6 worm cellular contexts compared by ENCODE assay signal in genomic region chrV:1773120-1773519, ce11.
TF ChIP-seq lines count a peak whose summit lies in the region.

No protein-coding gene starts in this region.

TF ChIP-seq in whole organism, L1 larva, 84 proteins besides CTCF, POLR2A, EP300 and RAD21 (continues in another document):
- no peak for TF ChIP-seq xbp-1 (tag; optimal IDR thresholded peaks at IDR 0.05; lab: Kevin White, UChicago)
- TF ChIP-seq nhr-71 (tag; optimal IDR thresholded peaks at IDR 0.05; lab: Kevin White, UChicago) = peak; percentile 11
- no peak for TF ChIP-seq ztf-4 (tag; optimal IDR thresholded peaks at IDR 0.05; lab: Kevin White, UChicago)
- TF ChIP-seq fkh-4 (tag; optimal IDR thresholded peaks at IDR 0.05; lab: Kevin White, UChicago; ENCODE audit: borderline replicate concordance) = no peak
- peak; percentile 25 for TF ChIP-seq mep-1 (tag; optimal IDR thresholded peaks at IDR 0.05; lab: Kevin White, UChicago)
- peak; percentile 11 to 29 for TF ChIP-seq lsy-2 (tag; optimal IDR thresholded peaks at IDR 0.05; lab: Kevin White, UChicago)
- TF ChIP-seq unc-130 (tag; optimal IDR thresholded peaks at IDR 0.05; lab: Kevin White, UChicago) = peak; percentile 11
- TF ChIP-seq lin-14 (GFP tag; optimal IDR thresholded peaks at IDR 0.05; lab: Kevin White, UChicago) = peak; percentile 18
- TF ChIP-seq irx-1 (tag; optimal IDR thresholded peaks at IDR 0.05; lab: Kevin White, UChicago) = no peak
- TF ChIP-seq snu-23 (GFP tag; optimal IDR thresholded peaks at IDR 0.05; lab: Kevin White, UChicago) = peak; percentile 9
- TF ChIP-seq F16B12.6 (tag; optimal IDR thresholded peaks at IDR 0.05; lab: Kevin White, UChicago) = peak; percentile 83
- TF ChIP-seq efl-1 (optimal IDR thresholded peaks at IDR 0.05; lab: Kevin White, UChicago) = peak; percentile 11 to 30
- peak; percentile 37 to 94 for TF ChIP-seq efl-1 (GFP tag; optimal IDR thresholded peaks at IDR 0.05 in 1 of 2; lab: Kevin White, UChicago)
- TF ChIP-seq dpl-1 (GFP tag; optimal IDR thresholded peaks at IDR 0.05; lab: Kevin White, UChicago) = peak in 2 of 3 experiments; percentile 24 to 35

TF ChIP-seq in whole organism, L2 larva, 48 proteins besides CTCF, POLR2A, EP300 and RAD21:
- TF ChIP-seq sma-3 (GFP tag; optimal IDR thresholded peaks at IDR 0.05; lab: Kevin White, UChicago) (no peak), unc-55 (GFP tag; optimal IDR thresholded peaks at IDR 0.05; lab: Kevin White, UChicago) (peak; percentile 23), crh-2 (tag; optimal IDR thresholded peaks at IDR 0.05; lab: Kevin White, UChicago) (no peak), aly-2 (tag; optimal IDR thresholded peaks at IDR 0.05; lab: Kevin White, UChicago) (no peak), lsy-2 (tag; optimal IDR thresholded peaks at IDR 0.05; lab: Kevin White, UChicago) (peak in 1 of 2 experiments; percentile 45), C34F6.9 (tag; optimal IDR thresholded peaks at IDR 0.05; lab: Kevin White, UChicago) (peak; percentile 10)

TF ChIP-seq in whole organism, L3 larva, 47 proteins besides CTCF, POLR2A, EP300 and RAD21 (continues in another document):
- TF ChIP-seq R02D3.7 (tag; optimal IDR thresholded peaks at IDR 0.05; lab: Kevin White, UChicago) (no peak), elt-2 (tag; optimal IDR thresholded peaks at IDR 0.05; lab: Kevin White, UChicago) (peak; percentile 27), hmg-11 (tag; optimal IDR thresholded peaks at IDR 0.05; lab: Kevin White, UChicago) (peak; percentile 32), nhr-67 (tag; optimal IDR thresholded peaks at IDR 0.05; lab: Kevin White, UChicago) (no peak), fkh-10 (GFP tag; optimal IDR thresholded peaks at IDR 0.05; lab: Kevin White, UChicago) (no peak), unc-62 (GFP tag; optimal IDR thresholded peaks at IDR 0.05; lab: Kevin White, UChicago) (no peak), nhr-11 (tag; optimal IDR thresholded peaks at IDR 0.05; lab: Kevin White, UChicago) (no peak), nfya-1 (tag; optimal IDR thresholded peaks at IDR 0.05; lab: Kevin White, UChicago; ENCODE audit: insufficient read depth) (peak; percentile 22), egl-27 (tag; optimal IDR thresholded peaks at IDR 0.05; lab: Kevin White, UChicago) (no peak), nhr-237 (tag; optimal IDR thresholded peaks at IDR 0.05; lab: Kevin White, UChicago) (no peak), ceh-82 (tag; optimal IDR thresholded peaks at IDR 0.05; lab: Kevin White, UChicago) (no peak), ceh-28 (tag; optimal IDR thresholded peaks at IDR 0.05; lab: Kevin White, UChicago) (no peak), ceh-9 (tag; optimal IDR thresholded peaks at IDR 0.05; lab: Kevin White, UChicago) (no peak), lsy-12 (tag; optimal IDR thresholded peaks at IDR 0.05; lab: Kevin White, UChicago) (no peak), pha-4 (tag; optimal IDR thresholded peaks at IDR 0.05; lab: Kevin White, UChicago) (no peak), aly-2 (tag; optimal IDR thresholded peaks at IDR 0.05; lab: Kevin White, UChicago) (no peak), nhr-25 (tag; optimal IDR thresholded peaks at IDR 0.05; lab: Kevin White, UChicago) (no peak), jun-1 (tag; optimal IDR thresholded peaks at IDR 0.05; lab: Kevin White, UChicago) (no peak), nhr-76 (tag; optimal IDR thresholded peaks at IDR 0.05; lab: Kevin White, UChicago) (no peak)

TF ChIP-seq in whole organism, L4 larva, 104 proteins besides CTCF, POLR2A, EP300 and RAD21:
- TF ChIP-seq ceh-44 (GFP tag; IDR thresholded peaks at IDR 0.05; lab: Robert Waterston, UW) (no peak), aha-1 (tag; lab: Kevin White, UChicago) (peak; percentile 39), nhr-42 (GFP tag; IDR thresholded peaks at IDR 0.05; lab: Robert Waterston, UW) (no peak), lsy-2 (tag; optimal IDR thresholded peaks at IDR 0.05; lab: Kevin White, UChicago) (peak in 1 of 2 experiments; percentile 14), mes-2 (tag; optimal IDR thresholded peaks at IDR 0.05; lab: Kevin White, UChicago; ENCODE audit: poor library complexity, severe bottlenecking) (peak; percentile 18), dve-1 (tag; optimal IDR thresholded peaks at IDR 0.05; lab: Kevin White, UChicago; ENCODE audit: insufficient read depth) (peak; percentile 3), ceh-62 (tag; optimal IDR thresholded peaks at IDR 0.05; lab: Kevin White, UChicago) (no peak), ceh-20 (GFP tag; IDR thresholded peaks at IDR 0.05; lab: Robert Waterston, UW) (no peak), hlh-30 (tag; optimal IDR thresholded peaks at IDR 0.05; lab: Kevin White, UChicago; ENCODE audit: insufficient read depth) (peak; percentile 18), snpc-1.2 (GFP tag; IDR thresholded peaks at IDR 0.05; lab: Robert Waterston, UW) (no peak), lin-29 (GFP tag; IDR thresholded peaks at IDR 0.05; lab: Robert Waterston, UW) (no peak), Y5F2A.4 (GFP tag; optimal IDR thresholded peaks at IDR 0.05; lab: Kevin White, UChicago) (no peak), nhr-25 (tag; optimal IDR thresholded peaks at IDR 0.05; lab: Kevin White, UChicago; ENCODE audit: borderline replicate concordance, insufficient read depth) (no peak), set-16 (GFP tag; IDR thresholded peaks at IDR 0.05; lab: Robert Waterston, UW) (no peak)

TF ChIP-seq in whole organism, early embryonic, 17 proteins besides CTCF, POLR2A, EP300 and RAD21:
- TF ChIP-seq hmg-4 (GFP tag; optimal IDR thresholded peaks at IDR 0.05; lab: Kevin White, UChicago) (no peak), F13C5.2 (tag; optimal IDR thresholded peaks at IDR 0.05; lab: Kevin White, UChicago) (peak; percentile 11)

TF ChIP-seq in whole organism, young adult, 124 proteins besides CTCF, POLR2A, EP300 and RAD21:
- TF ChIP-seq mcd-1 (GFP tag; IDR thresholded peaks at IDR 0.05; lab: Robert Waterston, UW) = 0 out of 2 replicates have a peak, but pooled peaks have one; percentile 10
- TF ChIP-seq ama-1 (optimal IDR thresholded peaks at IDR 0.05; lab: Kevin White, UChicago) = no peak
- TF ChIP-seq ama-1 (GFP tag; optimal IDR thresholded peaks at IDR 0.05; lab: Kevin White, UChicago) = no peak
- TF ChIP-seq nhr-80 (tag; optimal IDR thresholded peaks at IDR 0.05; lab: Kevin White, UChicago) = peak; percentile 12
- no peak for TF ChIP-seq mel-28 (tag; optimal IDR thresholded peaks at IDR 0.05; lab: Kevin White, UChicago; ENCODE audit: borderline replicate concordance)
- TF ChIP-seq D2030.7 (GFP tag; IDR thresholded peaks at IDR 0.05; lab: Robert Waterston, UW) = 0 out of 2 replicates have a peak, but pooled peaks have one; percentile 16
- no peak for TF ChIP-seq let-526 (GFP tag; IDR thresholded peaks at IDR 0.05; lab: Robert Waterston, UW)
- TF ChIP-seq hmg-1.2 (GFP tag; IDR thresholded peaks at IDR 0.05; lab: Robert Waterston, UW) = no peak; the same call in 1 of the 2 replicates
- TF ChIP-seq C06A6.2 (GFP tag; conservative IDR thresholded peaks at IDR 0.05; lab: Robert Waterston, UW) = no peak
- no peak for TF ChIP-seq tbx-9 (tag; optimal IDR thresholded peaks at IDR 0.05; lab: Kevin White, UChicago; ENCODE audit: borderline replicate concordance)
- TF ChIP-seq snpc-1.1 (tag; optimal IDR thresholded peaks at IDR 0.05; lab: Kevin White, UChicago; ENCODE audit: insufficient read depth) = no peak
- TF ChIP-seq aptf-3 (GFP tag; IDR thresholded peaks at IDR 0.05; lab: Robert Waterston, UW) = no peak
- peak; percentile 77 for TF ChIP-seq lsl-1 (GFP tag; optimal IDR thresholded peaks at IDR 0.05; lab: Kevin White, UChicago)
- TF ChIP-seq Y79H2A.3 (GFP tag; conservative IDR thresholded peaks at IDR 0.05; lab: Robert Waterston, UW) = no peak
- no peak for TF ChIP-seq let-607 (tag; optimal IDR thresholded peaks at IDR 0.05; lab: Kevin White, UChicago)
- TF ChIP-seq dpl-1 (GFP tag; optimal IDR thresholded peaks at IDR 0.05; lab: Kevin White, UChicago) = no peak
- no peak for TF ChIP-seq F33H1.4 (GFP tag; IDR thresholded peaks at IDR 0.05; lab: Robert Waterston, UW)
